In genomic region chr3L:14297482-14297881, dm6 we compare ENCODE assay signal across 1 fruit fly cellular context.
TF ChIP-seq lines count a peak whose summit lies in the region.

No protein-coding gene starts in this region.

TF ChIP-seq in whole organism, embryonic, 481 proteins besides CTCF, POLR2A, EP300 and RAD21 (continued from another document and continues in another):
- TF ChIP-seq ham (GFP tag; IDR thresholded peaks at IDR 0.05; lab: Robert Waterston, UW) (no peak), CG10366 (GFP tag; IDR thresholded peaks at IDR 0.05; lab: Robert Waterston, UW) (peak; percentile 62), Pdp1 (GFP tag; optimal IDR thresholded peaks at IDR 0.05; lab: Kevin White, UChicago) (peak; percentile 59 to 65), grn (GFP tag; optimal IDR thresholded peaks at IDR 0.05; lab: Kevin White, UChicago) (no peak), CG1602 (GFP tag; optimal IDR thresholded peaks at IDR 0.05; lab: Kevin White, UChicago) (peak; percentile 37), jigr1 (GFP tag; IDR thresholded peaks at IDR 0.05; lab: Robert Waterston, UW) (no peak), CG6683 (GFP tag; optimal IDR thresholded peaks at IDR 0.05; lab: Kevin White, UChicago) (peak; percentile 17), CG18476 (GFP tag; optimal IDR thresholded peaks at IDR 0.05; lab: Kevin White, UChicago) (peak; percentile 54), ttk (GFP tag; IDR thresholded peaks at IDR 0.05; lab: Robert Waterston, UW) (peak; percentile 61; the same call in 1 of the 2 replicates), CG7745 (tag; optimal IDR thresholded peaks at IDR 0.05; lab: Kevin White, UChicago) (peak; percentile 36), esg (GFP tag; conservative IDR thresholded peaks at IDR 0.05; lab: Robert Waterston, UW) (peak; percentile 49; the same call in 1 of the 2 replicates), Antp (GFP tag; optimal IDR thresholded peaks at IDR 0.05; lab: Kevin White, UChicago) (no peak), Deaf1 (tag; optimal IDR thresholded peaks at IDR 0.05; lab: Kevin White, UChicago) (peak; percentile 63), CG10274 (GFP tag; optimal IDR thresholded peaks at IDR 0.05; lab: Kevin White, UChicago) (no peak), fd64A (GFP tag; optimal IDR thresholded peaks at IDR 0.05; lab: Kevin White, UChicago) (peak; percentile 50), PHDP (tag; optimal IDR thresholded peaks at IDR 0.05; lab: Kevin White, UChicago) (peak; percentile 73), Sox100B (GFP tag; optimal IDR thresholded peaks at IDR 0.05; lab: Kevin White, UChicago) (peak; percentile 72), CG18619 (GFP tag; optimal IDR thresholded peaks at IDR 0.05; lab: Kevin White, UChicago) (peak; percentile 28), Med (GFP tag; lab: Kevin White, UChicago) (peak; percentile 81), gce (GFP tag; IDR thresholded peaks at IDR 0.05; lab: Robert Waterston, UW) (no peak), CG15073 (GFP tag; optimal IDR thresholded peaks at IDR 0.05; lab: Kevin White, UChicago) (no peak), nerfin-2 (GFP tag; IDR thresholded peaks at IDR 0.05; lab: Robert Waterston, UW; ENCODE audit: partially characterized antibody) (no peak), Nf-YA (GFP tag; IDR thresholded peaks at IDR 0.05; lab: Robert Waterston, UW) (no peak), H15 (GFP tag; IDR thresholded peaks at IDR 0.05; lab: Robert Waterston, UW) (peak; percentile 69; the same call in 2 of the 3 replicates), CG11456 (GFP tag; IDR thresholded peaks at IDR 0.05; lab: Robert Waterston, UW) (0 out of 3 replicates have a peak, but pooled peaks have one; percentile 46), BtbVII (GFP tag; optimal IDR thresholded peaks at IDR 0.05; lab: Kevin White, UChicago) (peak; percentile 17), pfk (GFP tag; optimal IDR thresholded peaks at IDR 0.05; lab: Kevin White, UChicago) (no peak), eyg (GFP tag; optimal IDR thresholded peaks at IDR 0.05; lab: Kevin White, UChicago) (no peak), CG13287 (GFP tag; IDR thresholded peaks at IDR 0.05; lab: Robert Waterston, UW; ENCODE audit: partially characterized antibody) (no peak), CkIIα-i1 (GFP tag; IDR thresholded peaks at IDR 0.05; lab: Robert Waterston, UW) (no peak), Kr (GFP tag; optimal IDR thresholded peaks at IDR 0.05; lab: Kevin White, UChicago) (no peak), ro (GFP tag; IDR thresholded peaks at IDR 0.05; lab: Robert Waterston, UW) (peak; percentile 38; the same call in 1 of the 2 replicates), Doc3 (GFP tag; IDR thresholded peaks at IDR 0.05; lab: Robert Waterston, UW; ENCODE audit: partially characterized antibody) (no peak), CG8765 (GFP tag; IDR thresholded peaks at IDR 0.05; lab: Robert Waterston, UW) (0 out of 2 replicates have a peak, but pooled peaks have one; percentile 39), lab (GFP tag; optimal IDR thresholded peaks at IDR 0.05; lab: Kevin White, UChicago) (peak; percentile 64), yki (optimal IDR thresholded peaks at IDR 0.05; lab: Kevin White, UChicago) (no peak), repo (GFP tag; optimal IDR thresholded peaks at IDR 0.05; lab: Kevin White, UChicago) (no peak), crp (GFP tag; optimal IDR thresholded peaks at IDR 0.05; lab: Kevin White, UChicago) (no peak), Oli (tag; optimal IDR thresholded peaks at IDR 0.05; lab: Kevin White, UChicago) (peak; percentile 73), Gsc (GFP tag; IDR thresholded peaks at IDR 0.05; lab: Robert Waterston, UW) (no peak), CG10431 (GFP tag; optimal IDR thresholded peaks at IDR 0.05; lab: Kevin White, UChicago) (no peak), Dip2 (GFP tag; IDR thresholded peaks at IDR 0.05; lab: Robert Waterston, UW) (no peak), CG4820 (GFP tag; optimal IDR thresholded peaks at IDR 0.05; lab: Kevin White, UChicago) (peak; percentile 67), gem (tag; optimal IDR thresholded peaks at IDR 0.05; lab: Kevin White, UChicago) (peak; percentile 86), CG32772 (GFP tag; IDR thresholded peaks at IDR 0.05; lab: Robert Waterston, UW) (peak; percentile 76), CG10979 (tag; optimal IDR thresholded peaks at IDR 0.05; lab: Kevin White, UChicago) (peak; percentile 91), CG10543 (GFP tag; optimal IDR thresholded peaks at IDR 0.05; lab: Kevin White, UChicago) (no peak), rib (GFP tag; IDR thresholded peaks at IDR 0.05; lab: Robert Waterston, UW) (0 out of 2 replicates have a peak, but pooled peaks have one; percentile 27), fu2 (GFP tag; optimal IDR thresholded peaks at IDR 0.05; lab: Kevin White, UChicago) (no peak), p53 (GFP tag; optimal IDR thresholded peaks at IDR 0.05; lab: Kevin White, UChicago) (no peak), klu (GFP tag; IDR thresholded peaks at IDR 0.05; lab: Robert Waterston, UW) (no peak), caup (GFP tag; optimal IDR thresholded peaks at IDR 0.05; lab: Kevin White, UChicago; ENCODE audit: severe bottlenecking) (peak; percentile 60), CG15479 (GFP tag; optimal IDR thresholded peaks at IDR 0.05; lab: Kevin White, UChicago) (no peak), CG4424 (GFP tag; optimal IDR thresholded peaks at IDR 0.05; lab: Kevin White, UChicago) (peak; percentile 83), fd3F (GFP tag; optimal IDR thresholded peaks at IDR 0.05; lab: Kevin White, UChicago) (peak; percentile 38), CG12219 (GFP tag; optimal IDR thresholded peaks at IDR 0.05; lab: Kevin White, UChicago) (peak; percentile 50), ind (GFP tag; optimal IDR thresholded peaks at IDR 0.05; lab: Kevin White, UChicago) (peak; percentile 55), CG30020 (tag; optimal IDR thresholded peaks at IDR 0.05; lab: Kevin White, UChicago) (peak; percentile 24), bcd (GFP tag; optimal IDR thresholded peaks at IDR 0.05; lab: Kevin White, UChicago) (peak; percentile 53), ssp (GFP tag; IDR thresholded peaks at IDR 0.05; lab: Robert Waterston, UW) (peak; percentile 61), Sin3A (optimal IDR thresholded peaks at IDR 0.05; lab: Kevin White, UChicago) (no peak), CG12744 (GFP tag; optimal IDR thresholded peaks at IDR 0.05; lab: Kevin White, UChicago) (peak; percentile 29), unpg (GFP tag; optimal IDR thresholded peaks at IDR 0.05; lab: Kevin White, UChicago) (peak; percentile 78), tio (GFP tag; optimal IDR thresholded peaks at IDR 0.05; lab: Kevin White, UChicago) (peak; percentile 65), tup (GFP tag; optimal IDR thresholded peaks at IDR 0.05; lab: Kevin White, UChicago) (peak; percentile 0), mirr (GFP tag; optimal IDR thresholded peaks at IDR 0.05; lab: Kevin White, UChicago) (no peak), CG13123 (GFP tag; optimal IDR thresholded peaks at IDR 0.05; lab: Kevin White, UChicago) (no peak), tin (GFP tag; optimal IDR thresholded peaks at IDR 0.05; lab: Kevin White, UChicago) (peak; percentile 66), CG8359 (GFP tag; optimal IDR thresholded peaks at IDR 0.05; lab: Kevin White, UChicago; ENCODE audit: borderline replicate concordance) (peak; percentile 39), vnd (GFP tag; IDR thresholded peaks at IDR 0.05; lab: Robert Waterston, UW; ENCODE audit: partially characterized antibody) (no peak), CG17612 (GFP tag; IDR thresholded peaks at IDR 0.05; lab: Robert Waterston, UW) (no peak), CG15269 (tag; optimal IDR thresholded peaks at IDR 0.05; lab: Kevin White, UChicago) (peak; percentile 56), bab2 (GFP tag; optimal IDR thresholded peaks at IDR 0.05; lab: Kevin White, UChicago) (peak; percentile 39), Nf-YB (GFP tag; optimal IDR thresholded peaks at IDR 0.05; lab: Kevin White, UChicago) (peak; percentile 45), CG17359 (tag; optimal IDR thresholded peaks at IDR 0.05; lab: Kevin White, UChicago) (peak; percentile 72), twi (tag; optimal IDR thresholded peaks at IDR 0.05; lab: Kevin White, UChicago) (peak; percentile 60), Lpt (GFP tag; optimal IDR thresholded peaks at IDR 0.05; lab: Kevin White, UChicago) (no peak), stwl (tag; optimal IDR thresholded peaks at IDR 0.05; lab: Kevin White, UChicago) (peak; percentile 13), CG15011 (GFP tag; optimal IDR thresholded peaks at IDR 0.05; lab: Kevin White, UChicago) (peak; percentile 23), Trl (optimal IDR thresholded peaks at IDR 0.05; lab: Kevin White, UChicago) (no peak), Trl (GFP tag; optimal IDR thresholded peaks at IDR 0.05; lab: Kevin White, UChicago) (peak; percentile 69), ac (GFP tag; optimal IDR thresholded peaks at IDR 0.05; lab: Kevin White, UChicago) (no peak), lola (GFP tag; optimal IDR thresholded peaks at IDR 0.05; lab: Kevin White, UChicago) (peak in 1 of 3 experiments; percentile 75), HLH3B (GFP tag; IDR thresholded peaks at IDR 0.05; lab: Robert Waterston, UW) (peak; percentile 71), CG4328 (GFP tag; optimal IDR thresholded peaks at IDR 0.05; lab: Kevin White, UChicago) (no peak), Atf-2 (GFP tag; optimal IDR thresholded peaks at IDR 0.05; lab: Kevin White, UChicago) (peak; percentile 18), Rfx (GFP tag; IDR thresholded peaks at IDR 0.05; lab: Robert Waterston, UW) (peak; percentile 67), CG6765 (GFP tag; optimal IDR thresholded peaks at IDR 0.05; lab: Kevin White, UChicago) (peak; percentile 38), sob (GFP tag; IDR thresholded peaks at IDR 0.05; lab: Robert Waterston, UW) (peak; percentile 69), pho (GFP tag; optimal IDR thresholded peaks at IDR 0.05; lab: Kevin White, UChicago) (no peak), CG43689 (GFP tag; IDR thresholded peaks at IDR 0.05; lab: Robert Waterston, UW) (no peak), GATAe (GFP tag; conservative IDR thresholded peaks at IDR 0.05; lab: Robert Waterston, UW) (no peak), Opbp (GFP tag; IDR thresholded peaks at IDR 0.05; lab: Robert Waterston, UW; ENCODE audit: partially characterized antibody) (no peak), cas (GFP tag; IDR thresholded peaks at IDR 0.05; lab: Robert Waterston, UW) (no peak), sd (tag; optimal IDR thresholded peaks at IDR 0.05; lab: Kevin White, UChicago) (peak; percentile 29), Taf1 (GFP tag; IDR thresholded peaks at IDR 0.05; lab: Robert Waterston, UW) (no peak), lilli (GFP tag; optimal IDR thresholded peaks at IDR 0.05; lab: Kevin White, UChicago) (peak; percentile 50), her (GFP tag; optimal IDR thresholded peaks at IDR 0.05; lab: Kevin White, UChicago) (peak; percentile 0), Hr39 (optimal IDR thresholded peaks at IDR 0.05; lab: Kevin White, UChicago) (no peak), Optix (GFP tag; IDR thresholded peaks at IDR 0.05; lab: Robert Waterston, UW) (no peak), trh (GFP tag; optimal IDR thresholded peaks at IDR 0.05; lab: Kevin White, UChicago) (no peak), CG4854 (GFP tag; optimal IDR thresholded peaks at IDR 0.05; lab: Kevin White, UChicago) (peak; percentile 39), Doc2 (GFP tag; IDR thresholded peaks at IDR 0.05; lab: Robert Waterston, UW) (no peak), Dek (tag; optimal IDR thresholded peaks at IDR 0.05; lab: Kevin White, UChicago) (peak; percentile 9), slbo (GFP tag; IDR thresholded peaks at IDR 0.05; lab: Robert Waterston, UW) (peak; percentile 54), gfzf (GFP tag; optimal IDR thresholded peaks at IDR 0.05; lab: Kevin White, UChicago) (no peak), Dp (GFP tag; optimal IDR thresholded peaks at IDR 0.05; lab: Kevin White, UChicago) (no peak), YL-1 (GFP tag; optimal IDR thresholded peaks at IDR 0.05; lab: Kevin White, UChicago) (no peak), Oaz (GFP tag; IDR thresholded peaks at IDR 0.05; lab: Robert Waterston, UW) (0 out of 2 replicates have a peak, but pooled peaks have one; percentile 19), Fer2 (tag; optimal IDR thresholded peaks at IDR 0.05; lab: Kevin White, UChicago) (peak; percentile 16), MTF-1 (GFP tag; optimal IDR thresholded peaks at IDR 0.05; lab: Kevin White, UChicago; ENCODE audit: borderline replicate concordance) (peak; percentile 19), CG10321 (GFP tag; IDR thresholded peaks at IDR 0.05; lab: Robert Waterston, UW) (no peak), h (optimal IDR thresholded peaks at IDR 0.05; lab: Kevin White, UChicago) (no peak), CG8924 (tag; optimal IDR thresholded peaks at IDR 0.05; lab: Kevin White, UChicago) (peak; percentile 76), gcm (GFP tag; optimal IDR thresholded peaks at IDR 0.05; lab: Kevin White, UChicago) (peak; percentile 59), dmrt11E (tag; optimal IDR thresholded peaks at IDR 0.05; lab: Kevin White, UChicago) (peak; percentile 81), CG3726 (GFP tag; IDR thresholded peaks at IDR 0.05; lab: Robert Waterston, UW) (no peak), da (GFP tag; optimal IDR thresholded peaks at IDR 0.05; lab: Kevin White, UChicago) (no peak), CG8944 (GFP tag; optimal IDR thresholded peaks at IDR 0.05; lab: Kevin White, UChicago) (peak; percentile 26), Ptx1 (GFP tag; IDR thresholded peaks at IDR 0.05; lab: Robert Waterston, UW) (peak; percentile 77), z (GFP tag; IDR thresholded peaks at IDR 0.05; lab: Robert Waterston, UW) (no peak), CG1024 (GFP tag; IDR thresholded peaks at IDR 0.05; lab: Robert Waterston, UW) (0 out of 2 replicates have a peak, but pooled peaks have one; percentile 39), abd-A (tag; optimal IDR thresholded peaks at IDR 0.05; lab: Kevin White, UChicago) (peak; percentile 32), Myb (GFP tag; optimal IDR thresholded peaks at IDR 0.05; lab: Kevin White, UChicago) (peak; percentile 10), trem (tag; optimal IDR thresholded peaks at IDR 0.05; lab: Kevin White, UChicago) (peak; percentile 79), CG10654 (GFP tag; optimal IDR thresholded peaks at IDR 0.05; lab: Kevin White, UChicago) (peak; percentile 56), kni (GFP tag; optimal IDR thresholded peaks at IDR 0.05; lab: Kevin White, UChicago) (peak; percentile 38), lbe (GFP tag; optimal IDR thresholded peaks at IDR 0.05; lab: Kevin White, UChicago) (no peak), lmd (GFP tag; IDR thresholded peaks at IDR 0.05; lab: Robert Waterston, UW) (peak; percentile 74), CG16779 (GFP tag; IDR thresholded peaks at IDR 0.05; lab: Robert Waterston, UW) (no peak), pros (GFP tag; optimal IDR thresholded peaks at IDR 0.05; lab: Kevin White, UChicago) (peak; percentile 18), Meics (GFP tag; optimal IDR thresholded peaks at IDR 0.05; lab: Kevin White, UChicago) (peak; percentile 49), CG14441 (GFP tag; IDR thresholded peaks at IDR 0.05; lab: Robert Waterston, UW) (peak; percentile 42; the same call in 1 of the 2 replicates)
